Worm (Caenorhabditis elegans): ENCODE results near the gene dli-1.

Gene dli-1

ce11 chrIV:13112982-13113381 lies 14.4 kb upstream of the dli-1 start, which contains the start of gene best-2:
TSS of gene best-2 (minus strand) at chrIV:13113082.
- no peak for TF ChIP-seq hlh-8 (tag; optimal IDR thresholded peaks at IDR 0.05)

ce11 chrIV:13110876-13111275 lies 12.3 kb upstream of the dli-1 start:
- TF ChIP-seq ama-1 (optimal IDR thresholded peaks at IDR 0.05): no peak
- TF ChIP-seq hlh-30 (tag; optimal IDR thresholded peaks at IDR 0.05; ENCODE audit: insufficient read depth): no peak
- no peak for TF ChIP-seq lin-11 (tag; optimal IDR thresholded peaks at IDR 0.05)
- TF ChIP-seq T23F11.4 (GFP tag; optimal IDR thresholded peaks at IDR 0.05): no peak
- TF ChIP-seq ceh-19 (GFP tag; optimal IDR thresholded peaks at IDR 0.05): no peak
- TF ChIP-seq fax-1 (tag; optimal IDR thresholded peaks at IDR 0.05): no peak
- no peak for TF ChIP-seq fkh-6 (tag; optimal IDR thresholded peaks at IDR 0.05)
- no peak for TF ChIP-seq ets-4 (tag; optimal IDR thresholded peaks at IDR 0.05)
- no peak for TF ChIP-seq pag-3 (tag; optimal IDR thresholded peaks at IDR 0.05; ENCODE audit: borderline replicate concordance)
- TF ChIP-seq tbx-2 (tag; optimal IDR thresholded peaks at IDR 0.05): no peak
- TF ChIP-seq sox-4 (tag; optimal IDR thresholded peaks at IDR 0.05): no peak
- TF ChIP-seq K02D7.2 (tag; optimal IDR thresholded peaks at IDR 0.05): no peak
- TF ChIP-seq unc-3 (GFP tag; conservative IDR thresholded peaks at IDR 0.05): no peak
- no peak for TF ChIP-seq unc-3 (tag; optimal IDR thresholded peaks at IDR 0.05)
- no peak for TF ChIP-seq pha-2 (tag; optimal IDR thresholded peaks at IDR 0.05)
- TF ChIP-seq eyg-1 (tag; optimal IDR thresholded peaks at IDR 0.05): no peak

ce11 chrIV:13109751-13110150 lies 11.2 kb upstream of the dli-1 start, which contains the start of gene best-1:
TSS of gene best-1 (minus strand) at chrIV:13109779.
- TF ChIP-seq fkh-6 (tag; optimal IDR thresholded peaks at IDR 0.05): no peak
- no peak for TF ChIP-seq dmd-4 (tag; optimal IDR thresholded peaks at IDR 0.05; ENCODE audit: borderline replicate concordance)
- TF ChIP-seq tbx-7 (tag; optimal IDR thresholded peaks at IDR 0.05): no peak
- no peak for TF ChIP-seq ama-1 (optimal IDR thresholded peaks at IDR 0.05)
- TF ChIP-seq pax-1 (tag; optimal IDR thresholded peaks at IDR 0.05): no peak
- TF ChIP-seq ceh-18 (tag; optimal IDR thresholded peaks at IDR 0.05): no peak
- TF ChIP-seq Y22D7AL.16 (tag; optimal IDR thresholded peaks at IDR 0.05): no peak
- TF ChIP-seq tbx-2 (tag; optimal IDR thresholded peaks at IDR 0.05): no peak
- no peak for TF ChIP-seq pqm-1 (tag; optimal IDR thresholded peaks at IDR 0.05)
- no peak for TF ChIP-seq ceh-22 (tag; optimal IDR thresholded peaks at IDR 0.05)
- no peak for TF ChIP-seq lim-6 (tag; optimal IDR thresholded peaks at IDR 0.05)
- TF ChIP-seq mec-3 (tag; optimal IDR thresholded peaks at IDR 0.05; ENCODE audit: borderline replicate concordance): no peak
- no peak for TF ChIP-seq ceh-31 (tag; optimal IDR thresholded peaks at IDR 0.05)
- no peak for TF ChIP-seq fkh-10 (GFP tag; optimal IDR thresholded peaks at IDR 0.05)
- no peak for TF ChIP-seq ttx-3 (tag; optimal IDR thresholded peaks at IDR 0.05)
- TF ChIP-seq syd-9 (tag; optimal IDR thresholded peaks at IDR 0.05): no peak

- TF ChIP-seq dmd-4 (tag; optimal IDR thresholded peaks at IDR 0.05; ENCODE audit: borderline replicate concordance): no peak
- no peak for TF ChIP-seq ets-4 (tag; optimal IDR thresholded peaks at IDR 0.05)
- no peak for TF ChIP-seq ztf-16 (tag; optimal IDR thresholded peaks at IDR 0.05)
- TF ChIP-seq syd-9 (tag; optimal IDR thresholded peaks at IDR 0.05): no peak
- TF ChIP-seq fax-1 (tag; optimal IDR thresholded peaks at IDR 0.05): no peak
- no peak for TF ChIP-seq pha-4 (tag; optimal IDR thresholded peaks at IDR 0.05)
- TF ChIP-seq hlh-13 (GFP tag; optimal IDR thresholded peaks at IDR 0.05): no peak
Measured at ce11 chrIV:13108430-13108829, 9.8 kb upstream of the dli-1 start.

ce11 chrIV:13107359-13107758 lies 8.8 kb upstream of the dli-1 start, which contains the start of gene B0564.2:
TSS of gene B0564.2 (plus strand) at chrIV:13107659.
- TF ChIP-seq syd-9 (tag; optimal IDR thresholded peaks at IDR 0.05) (no peak), hlh-8 (tag; optimal IDR thresholded peaks at IDR 0.05) (no peak), ceh-48 (tag; optimal IDR thresholded peaks at IDR 0.05) (no peak), pros-1 (tag; optimal IDR thresholded peaks at IDR 0.05) (no peak), madf-2 (tag; optimal IDR thresholded peaks at IDR 0.05) (no peak), ceh-30 (tag; optimal IDR thresholded peaks at IDR 0.05) (no peak), lin-11 (tag; optimal IDR thresholded peaks at IDR 0.05) (no peak), ceh-22 (tag; optimal IDR thresholded peaks at IDR 0.05) (no peak), tbx-7 (tag; optimal IDR thresholded peaks at IDR 0.05) (no peak), F13H6.1 (tag; optimal IDR thresholded peaks at IDR 0.05) (no peak), nhr-232 (tag; optimal IDR thresholded peaks at IDR 0.05) (no peak), pha-4 (tag; optimal IDR thresholded peaks at IDR 0.05) (no peak), elt-4 (tag; optimal IDR thresholded peaks at IDR 0.05) (no peak), sdc-2 (tag; optimal IDR thresholded peaks at IDR 0.05) (no peak), ets-4 (tag; optimal IDR thresholded peaks at IDR 0.05) (no peak), unc-55 (GFP tag; optimal IDR thresholded peaks at IDR 0.05) (no peak)

All from whole organism, late embryonic.